Worm (Caenorhabditis elegans): ENCODE results near the gene F55G7.4.

DNA sequence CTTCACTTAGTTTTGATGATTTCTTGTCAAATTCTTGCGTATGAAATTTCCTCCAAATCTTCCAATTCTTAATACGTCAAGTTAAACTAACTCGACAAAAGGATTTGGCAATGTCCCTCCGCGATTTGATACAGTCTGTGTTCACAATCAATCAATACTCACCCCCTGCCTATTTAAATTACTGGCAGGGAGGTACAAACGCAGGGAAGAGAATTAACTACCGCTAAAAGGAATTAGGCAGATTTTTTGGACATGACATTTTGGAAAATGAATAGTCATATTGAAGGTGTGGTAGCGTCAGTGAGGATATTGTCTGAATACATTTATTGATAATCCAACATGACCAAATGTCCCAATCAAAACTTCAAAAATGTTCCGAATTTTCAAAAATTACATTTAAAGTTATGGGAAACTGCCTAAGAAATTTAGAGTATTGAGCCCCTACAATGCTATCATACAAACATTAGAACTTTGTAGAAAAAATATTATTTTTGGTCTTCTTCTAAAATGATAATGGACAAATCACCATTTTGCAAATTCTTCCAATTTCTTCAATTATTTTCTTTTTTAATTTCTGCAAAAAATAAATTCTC, 9.8 kb downstream of the F55G7.4 start:
- TF ChIP-seq dao-5 (tag; optimal IDR thresholded peaks at IDR 0.05) (peak; percentile 93), W03F9.2 (tag; optimal IDR thresholded peaks at IDR 0.05) (peak; percentile 97)

All from whole organism, L4/young adult.